Worm (Caenorhabditis elegans) whole organism, late embryonic: ENCODE measurements around the gene wrt-6.

Source experiments
- C38D4.7 ChIP-seq: fragments of 200-800 bp; sonication (Bioruptor generic); optimal IDR thresholded peaks from 2 replicates; lab custom pipeline; 2018; ENCODE audit warnings: mild to moderate bottlenecking, missing genetic modification characterization, moderate library complexity, missing compliant biosample characterization
- F13H6.1 ChIP-seq: sonication (generic microtip); optimal IDR thresholded peaks from 2 replicates; lab custom pipeline; 2016; ENCODE audit warnings: missing genetic modification characterization, missing compliant biosample characterization
- K09A11.1 ChIP-seq: sonication (generic microtip); optimal IDR thresholded peaks from 2 replicates; lab custom pipeline; 2017; ENCODE audit warnings: antibody characterized with exemption, mild to moderate bottlenecking, missing genetic modification characterization, missing compliant biosample characterization; ENCODE audit not compliant: insufficient read depth
- T23F11.4 ChIP-seq: fragments of 200-800 bp; sonication (Bioruptor generic); optimal IDR thresholded peaks from 2 replicates; lab custom pipeline; 2018; ENCODE audit warnings: mild to moderate bottlenecking, missing genetic modification characterization, missing compliant biosample characterization
- Y22D7AL.16 ChIP-seq: sonication (generic microtip); optimal IDR thresholded peaks from 2 replicates; lab custom pipeline; 2016; ENCODE audit warnings: missing genetic modification characterization, missing compliant biosample characterization
- ahr-1 ChIP-seq: sonication (generic microtip); optimal IDR thresholded peaks from 2 replicates; lab custom pipeline; 2016; ENCODE audit warnings: missing genetic modification characterization, missing compliant biosample characterization
- ama-1 ChIP-seq: fragments of 150-350 bp; optimal IDR thresholded peaks from 2 replicates; lab custom pipeline; 2014
- ceh-14 ChIP-seq: sonication (generic microtip); optimal IDR thresholded peaks from 2 replicates; lab custom pipeline; 2016; ENCODE audit warnings: missing genotype, missing genetic modification characterization, missing compliant biosample characterization
- ceh-22 ChIP-seq: sonication (generic microtip); optimal IDR thresholded peaks from 2 replicates; lab custom pipeline; 2017; ENCODE audit warnings: missing biosample characterization, missing genetic modification characterization
- ceh-24 ChIP-seq: sonication (generic microtip); optimal IDR thresholded peaks from 2 replicates; lab custom pipeline; 2016; ENCODE audit warnings: mild to moderate bottlenecking, missing genetic modification characterization, missing compliant biosample characterization
- ceh-30 ChIP-seq: fragments of 150-350 bp; optimal IDR thresholded peaks from 2 replicates; lab custom pipeline; 2014; ENCODE audit warnings: missing biosample characterization, missing genetic modification characterization
- ceh-34 ChIP-seq: sonication (generic microtip); optimal IDR thresholded peaks from 2 replicates; lab custom pipeline; 2016; ENCODE audit warnings: mild to moderate bottlenecking, missing genetic modification characterization, missing compliant biosample characterization
- ceh-45 ChIP-seq: fragments of 200-800 bp; sonication (Bioruptor generic); IDR thresholded peaks from 2 replicates; pipeline ENCODE4 v1.3.6; 2022; ENCODE audit warnings: missing genetic modification reagents, missing genetic modification characterization, missing compliant biosample characterization
- ceh-48 ChIP-seq: sonication (generic microtip); optimal IDR thresholded peaks from 2 replicates; lab custom pipeline; 2016; ENCODE audit warnings: missing genetic modification characterization, inconsistent platforms, missing compliant biosample characterization
- ceh-6 ChIP-seq: fragments of 200-800 bp; sonication (Bioruptor generic); optimal IDR thresholded peaks from 2 replicates; lab custom pipeline; 2018; ENCODE audit warnings: mild to moderate bottlenecking, missing genetic modification characterization, missing compliant biosample characterization
- che-1 ChIP-seq: sonication (generic microtip); optimal IDR thresholded peaks from 2 replicates; lab custom pipeline; 2016; ENCODE audit warnings: mild to moderate bottlenecking, missing genetic modification characterization, missing compliant biosample characterization
- dmd-4 ChIP-seq: sonication (generic microtip); optimal IDR thresholded peaks from 2 replicates; lab custom pipeline; 2016; ENCODE audit warnings: borderline replicate concordance, missing genetic modification characterization, missing compliant biosample characterization
- elt-4 ChIP-seq: sonication (generic microtip); optimal IDR thresholded peaks from 2 replicates; lab custom pipeline; 2016; ENCODE audit warnings: missing genetic modification characterization, missing compliant biosample characterization
- eyg-1 ChIP-seq: sonication (generic microtip); optimal IDR thresholded peaks from 2 replicates; lab custom pipeline; 2016; ENCODE audit warnings: missing genotype, missing genetic modification characterization, missing compliant biosample characterization
- fax-1 ChIP-seq: sonication (generic microtip); optimal IDR thresholded peaks from 2 replicates; lab custom pipeline; 2016; ENCODE audit warnings: missing genotype, missing genetic modification characterization, missing compliant biosample characterization
- fkh-10 ChIP-seq: fragments of 150-350 bp; optimal IDR thresholded peaks from 2 replicates; lab custom pipeline; 2014; ENCODE audit warnings: missing biosample characterization, missing genetic modification reagents, missing genetic modification characterization
- fkh-6 ChIP-seq: sonication (generic microtip); optimal IDR thresholded peaks from 2 replicates; lab custom pipeline; 2016; ENCODE audit warnings: missing genetic modification characterization, missing compliant biosample characterization
- gmeb-2 ChIP-seq: sonication (generic microtip); optimal IDR thresholded peaks from 2 replicates; lab custom pipeline; 2016; ENCODE audit warnings: missing genetic modification characterization, inconsistent platforms, missing compliant biosample characterization
- hlh-13 ChIP-seq: fragments of 200-800 bp; sonication (Bioruptor generic); optimal IDR thresholded peaks from 2 replicates; lab custom pipeline; 2018; ENCODE audit warnings: mild to moderate bottlenecking, missing genetic modification characterization, missing compliant biosample characterization
- hlh-30 ChIP-seq: sonication (generic microtip); optimal IDR thresholded peaks from 2 replicates; lab custom pipeline; 2017; ENCODE audit warnings: antibody characterized with exemption, missing genetic modification characterization, missing compliant biosample characterization; ENCODE audit not compliant: insufficient read depth
- hlh-6 ChIP-seq: sonication (generic microtip); optimal IDR thresholded peaks from 2 replicates; lab custom pipeline; 2016; ENCODE audit warnings: missing genotype, missing genetic modification characterization, missing compliant biosample characterization
- lim-6 ChIP-seq: sonication (generic microtip); optimal IDR thresholded peaks from 2 replicates; lab custom pipeline; 2016; ENCODE audit warnings: missing genetic modification characterization, missing compliant biosample characterization
- madf-2 ChIP-seq: sonication (generic microtip); optimal IDR thresholded peaks from 2 replicates; lab custom pipeline; 2017; ENCODE audit warnings: missing genetic modification characterization, missing compliant biosample characterization
- nfya-1 ChIP-seq: sonication (generic microtip); optimal IDR thresholded peaks from 2 replicates; lab custom pipeline; 2017; ENCODE audit warnings: missing genetic modification characterization, mild to moderate bottlenecking, missing compliant biosample characterization, antibody characterized with exemption, moderate library complexity
- nhr-232 ChIP-seq: sonication (generic microtip); optimal IDR thresholded peaks from 2 replicates; lab custom pipeline; 2016; ENCODE audit warnings: missing genetic modification characterization, missing compliant biosample characterization
- npax-4 ChIP-seq: sonication (generic microtip); optimal IDR thresholded peaks from 2 replicates; lab custom pipeline; 2016; ENCODE audit warnings: missing genetic modification characterization, missing compliant biosample characterization
- odd-2 ChIP-seq: sonication (generic microtip); optimal IDR thresholded peaks from 2 replicates; lab custom pipeline; 2017; ENCODE audit warnings: antibody characterized with exemption, mild to moderate bottlenecking, missing genetic modification characterization, missing compliant biosample characterization
- pag-3 ChIP-seq: sonication (generic microtip); optimal IDR thresholded peaks from 2 replicates; lab custom pipeline; 2016; ENCODE audit warnings: missing compliant biosample characterization, missing genetic modification characterization, borderline replicate concordance
- pax-1 ChIP-seq: fragments of 150-350 bp; optimal IDR thresholded peaks from 2 replicates; lab custom pipeline; 2014; ENCODE audit warnings: missing biosample characterization, missing genetic modification characterization
- ref-2 ChIP-seq: sonication (generic microtip); optimal IDR thresholded peaks from 2 replicates; lab custom pipeline; 2016; ENCODE audit warnings: missing genetic modification characterization, missing compliant biosample characterization
- rnt-1 ChIP-seq: sonication (generic microtip); optimal IDR thresholded peaks from 2 replicates; lab custom pipeline; 2016; ENCODE audit warnings: missing genetic modification characterization, missing compliant biosample characterization
- sdc-2 ChIP-seq: sonication (generic microtip); optimal IDR thresholded peaks from 2 replicates; lab custom pipeline; 2016; ENCODE audit warnings: missing genotype, missing genetic modification characterization, missing compliant biosample characterization
- tbx-7 ChIP-seq: sonication (generic microtip); optimal IDR thresholded peaks from 2 replicates; lab custom pipeline; 2016; ENCODE audit warnings: missing genotype, missing genetic modification characterization, missing compliant biosample characterization
- unc-3 ChIP-seq, 2 experiments: fragments of 200-800 bp in 1 of 2; sonication (Bioruptor generic) in 1 of 2; sonication (generic microtip) in 1 of 2; conservative IDR thresholded peaks in 1 of 2; optimal IDR thresholded peaks in 1 of 2; 2 replicates each; pipeline versions ENCODE4 v1.3.6 to Lab custom; 2016 to 2022; ENCODE audit warnings: missing compliant biosample characterization in 2 of 2, missing genetic modification characterization in 2 of 2, missing genetic modification reagents in 1 of 2
- unc-42 ChIP-seq: sonication (generic microtip); optimal IDR thresholded peaks from 2 replicates; lab custom pipeline; 2016; ENCODE audit warnings: missing genotype, missing genetic modification characterization, missing compliant biosample characterization
- unc-55 ChIP-seq: sonication (generic microtip); optimal IDR thresholded peaks from 2 replicates; lab custom pipeline; 2017; ENCODE audit warnings: missing biosample characterization, missing genetic modification reagents, missing genetic modification characterization
- unc-86 ChIP-seq: sonication (generic microtip); optimal IDR thresholded peaks from 2 replicates; lab custom pipeline; 2016; ENCODE audit warnings: missing genetic modification characterization, missing compliant biosample characterization

The wrt-6 gene

ce11 chrX:3503025-3503424, 23.0 kb downstream of the wrt-6 start:
- TF ChIP-seq nhr-232 (no peak), elt-4 (tag; lab: Kevin White, UChicago) (no peak), ceh-45 (GFP tag; lab: Robert Waterston, UW) (no peak), ceh-48 (tag; lab: Kevin White, UChicago) (no peak), gmeb-2 (tag; lab: Kevin White, UChicago) (no peak), unc-42 (tag; lab: Kevin White, UChicago) (no peak), ama-1 (lab: Kevin White, UChicago) (no peak), unc-55 (GFP tag; lab: Kevin White, UChicago) (no peak), odd-2 (tag; lab: Kevin White, UChicago) (no peak), pag-3 (tag; lab: Kevin White, UChicago) (no peak), ahr-1 (tag; lab: Kevin White, UChicago) (no peak), T23F11.4 (no peak), rnt-1 (tag; lab: Kevin White, UChicago) (no peak)

ce11 chrX:3505062-3505461, 25.0 kb downstream of the wrt-6 start:
- TF ChIP-seq hlh-6 (tag; lab: Kevin White, UChicago) (no peak), fkh-10 (GFP tag; lab: Kevin White, UChicago) (no peak), lim-6 (tag; lab: Kevin White, UChicago) (no peak), odd-2 (tag; lab: Kevin White, UChicago) (no peak), ceh-6 (GFP tag; lab: Kevin White, UChicago) (no peak), gmeb-2 (tag; lab: Kevin White, UChicago) (no peak), ceh-48 (tag; lab: Kevin White, UChicago) (no peak), K09A11.1 (tag; lab: Kevin White, UChicago) (no peak), ama-1 (lab: Kevin White, UChicago) (no peak), ceh-45 (GFP tag; lab: Robert Waterston, UW) (no peak), eyg-1 (tag; lab: Kevin White, UChicago) (no peak), ceh-22 (tag; lab: Kevin White, UChicago) (no peak)

- TF ChIP-seq ceh-30 (tag; lab: Kevin White, UChicago) (no peak), ceh-6 (GFP tag; lab: Kevin White, UChicago) (no peak), C38D4.7 (no peak)
- TF ChIP-seq, all 69 proteins: peak for 0
Measured at ce11 chrX:3506556-3506955, 26.5 kb downstream of the wrt-6 start.

- TF ChIP-seq madf-2 (tag; lab: Kevin White, UChicago), result no peak
- no peak for TF ChIP-seq pag-3 (tag; lab: Kevin White, UChicago)
- no peak for TF ChIP-seq npax-4 (tag; lab: Kevin White, UChicago)
- no peak for TF ChIP-seq unc-86
- no peak for TF ChIP-seq hlh-13 (GFP tag; lab: Kevin White, UChicago)
- no peak for TF ChIP-seq fkh-10 (GFP tag; lab: Kevin White, UChicago)
- TF ChIP-seq Y22D7AL.16 (tag; lab: Kevin White, UChicago), result no peak
- no peak for TF ChIP-seq unc-3 (GFP tag; conservative IDR thresholded peaks at IDR 0.05; lab: Robert Waterston, UW)
- no peak for TF ChIP-seq unc-3 (tag; optimal IDR thresholded peaks at IDR 0.05; lab: Kevin White, UChicago)
- no peak for TF ChIP-seq ceh-22 (tag; lab: Kevin White, UChicago)
- TF ChIP-seq ceh-24 (tag; lab: Kevin White, UChicago), result no peak
- TF ChIP-seq ama-1 (lab: Kevin White, UChicago), result no peak
- no peak for TF ChIP-seq F13H6.1
- no peak for TF ChIP-seq fkh-6 (tag; lab: Kevin White, UChicago)
Measured at ce11 chrX:3507214-3507613, 27.2 kb downstream of the wrt-6 start.

- TF ChIP-seq hlh-30 (tag; lab: Kevin White, UChicago) (no peak), gmeb-2 (tag; lab: Kevin White, UChicago) (no peak), npax-4 (tag; lab: Kevin White, UChicago) (no peak), nfya-1 (tag; lab: Kevin White, UChicago) (no peak), pax-1 (tag; lab: Kevin White, UChicago) (no peak), rnt-1 (tag; lab: Kevin White, UChicago) (no peak), lim-6 (tag; lab: Kevin White, UChicago) (no peak), che-1 (tag; lab: Kevin White, UChicago) (no peak), eyg-1 (tag; lab: Kevin White, UChicago) (no peak), ceh-34 (tag; lab: Kevin White, UChicago) (no peak), C38D4.7 (no peak), fax-1 (tag; lab: Kevin White, UChicago) (no peak), pag-3 (tag; lab: Kevin White, UChicago) (no peak), tbx-7 (tag; lab: Kevin White, UChicago) (no peak), dmd-4 (tag; lab: Kevin White, UChicago) (no peak), ref-2 (no peak), ahr-1 (tag; lab: Kevin White, UChicago) (no peak), ceh-14 (tag; lab: Kevin White, UChicago) (no peak), sdc-2 (tag; lab: Kevin White, UChicago) (no peak)
- TF ChIP-seq, all 69 proteins: peak for 0
Measured at ce11 chrX:3508906-3509305, 28.9 kb downstream of the wrt-6 start, which contains the start of gene sox-4. Gene sox-4 (minus strand): TSS chrX:3509006.
